Worm (Caenorhabditis elegans): ENCODE measurements around the gene D2089.3.

- TF ChIP-seq unc-62 (GFP tag; optimal IDR thresholded peaks at IDR 0.05) (no peak), ama-1 (optimal IDR thresholded peaks at IDR 0.05) (no peak), lin-15B (tag; optimal IDR thresholded peaks at IDR 0.05) (no peak), alr-1 (tag; optimal IDR thresholded peaks at IDR 0.05; ENCODE audit: borderline replicate concordance) (no peak), nhr-12 (tag; optimal IDR thresholded peaks at IDR 0.05) (no peak), lin-13 (GFP tag; optimal IDR thresholded peaks at IDR 0.05) (no peak), aha-1 (tag; optimal IDR thresholded peaks at IDR 0.05) (no peak), blmp-1 (tag; optimal IDR thresholded peaks at IDR 0.05) (no peak), elt-2 (tag; optimal IDR thresholded peaks at IDR 0.05) (no peak), zag-1 (tag; optimal IDR thresholded peaks at IDR 0.05) (no peak), ceh-82 (tag; optimal IDR thresholded peaks at IDR 0.05) (no peak), C16A3.4 (tag; optimal IDR thresholded peaks at IDR 0.05) (no peak)
These were observed 37.0 kb downstream of the D2089.3 start, which contains the start of gene M28.8 for ce11 chrII:10627963-10628362.
